Worm (Caenorhabditis elegans) whole organism, L3 larva: ENCODE data around the gene F20D6.9.
A peak's percentile ranks its signal among the peaks of the same experiment; 100 is the strongest.

ENCODE experiments used
- aly-2 ChIP-seq: fragments of 150-350 bp; optimal IDR thresholded peaks from 2 replicates; lab custom pipeline; 2014; ENCODE audit warnings: missing biosample characterization, missing genetic modification characterization
- ceh-28 ChIP-seq: fragments of 150-350 bp; optimal IDR thresholded peaks from 2 replicates; lab custom pipeline; 2014; ENCODE audit warnings: missing biosample characterization, missing genetic modification reagents, missing genetic modification characterization
- ceh-82 ChIP-seq: fragments of 150-350 bp; optimal IDR thresholded peaks from 2 replicates; lab custom pipeline; 2014; ENCODE audit warnings: missing biosample characterization, missing genetic modification characterization
- daf-12 ChIP-seq: fragments of 150-350 bp; optimal IDR thresholded peaks from 2 replicates; lab custom pipeline; 2014; ENCODE audit warnings: missing biosample characterization, missing genetic modification reagents, missing genetic modification characterization
- egl-27 ChIP-seq: sonication (generic microtip); optimal IDR thresholded peaks from 4 replicates; lab custom pipeline; 2017; ENCODE audit warnings: missing biosample characterization, missing genetic modification reagents, missing genetic modification characterization
- egl-5 ChIP-seq: fragments of 150-350 bp; optimal IDR thresholded peaks from 2 replicates; lab custom pipeline; 2017; ENCODE audit warnings: missing biosample characterization, missing genetic modification reagents, missing genetic modification characterization, inconsistent platforms
- elt-1 ChIP-seq: fragments of 150-350 bp; optimal IDR thresholded peaks from 2 replicates; lab custom pipeline; 2014; ENCODE audit warnings: missing biosample characterization, missing genetic modification characterization
- elt-2 ChIP-seq: sonication (generic microtip); optimal IDR thresholded peaks from 2 replicates; lab custom pipeline; 2016; ENCODE audit warnings: missing genetic modification reagents, mild to moderate bottlenecking, missing genetic modification characterization, missing compliant biosample characterization
- eor-1 ChIP-seq, 2 experiments: fragments of 150-350 bp; optimal IDR thresholded peaks; 2 replicates each; lab custom pipeline; 2014 to 2018; ENCODE audit warnings: missing biosample characterization in 2 of 2, missing genetic modification characterization in 2 of 2
- fkh-10 ChIP-seq: sonication (generic microtip); optimal IDR thresholded peaks from 2 replicates; lab custom pipeline; 2017; ENCODE audit warnings: missing biosample characterization, missing genetic modification reagents, missing genetic modification characterization
- fkh-2 ChIP-seq: fragments of 150-350 bp; optimal IDR thresholded peaks from 2 replicates; lab custom pipeline; 2014; ENCODE audit warnings: missing biosample characterization, missing genetic modification reagents, missing genetic modification characterization
- jun-1 ChIP-seq: fragments of 150-350 bp; optimal IDR thresholded peaks from 2 replicates; lab custom pipeline; 2014; ENCODE audit warnings: missing biosample characterization, missing genetic modification reagents, missing genetic modification characterization
- lin-15B ChIP-seq: fragments of 150-350 bp; optimal IDR thresholded peaks from 2 replicates; lab custom pipeline; 2014; ENCODE audit warnings: missing biosample characterization, missing genetic modification characterization
- lin-39 ChIP-seq: fragments of 150-350 bp; optimal IDR thresholded peaks from 2 replicates; lab custom pipeline; 2018; ENCODE audit warnings: missing biosample characterization, missing genetic modification reagents, missing genetic modification characterization
- lsy-12 ChIP-seq: sonication (generic microtip); optimal IDR thresholded peaks from 2 replicates; lab custom pipeline; 2016; ENCODE audit warnings: mild to moderate bottlenecking, missing genetic modification characterization, missing compliant biosample characterization
- mdl-1 ChIP-seq: fragments of 150-350 bp; optimal IDR thresholded peaks from 2 replicates; lab custom pipeline; 2014; ENCODE audit warnings: missing biosample characterization, missing genetic modification characterization
- mml-1 ChIP-seq: fragments of 150-350 bp; sonication (generic microtip); optimal IDR thresholded peaks from 3 replicates; lab custom pipeline; 2014; ENCODE audit warnings: missing biosample characterization, missing genetic modification characterization
- nfya-1 ChIP-seq: sonication (generic microtip); optimal IDR thresholded peaks from 2 replicates; lab custom pipeline; 2017; ENCODE audit warnings: missing genetic modification characterization, mild to moderate bottlenecking, missing compliant biosample characterization, antibody characterized with exemption, moderate library complexity; ENCODE audit not compliant: insufficient read depth
- nhr-11 ChIP-seq: fragments of 150-350 bp; optimal IDR thresholded peaks from 2 replicates; lab custom pipeline; 2014; ENCODE audit warnings: missing biosample characterization, missing genetic modification characterization
- nhr-23 ChIP-seq: fragments of 150-350 bp; optimal IDR thresholded peaks from 2 replicates; lab custom pipeline; 2014; ENCODE audit warnings: missing biosample characterization, missing genetic modification reagents, missing genetic modification characterization
- nhr-237 ChIP-seq: fragments of 150-350 bp; optimal IDR thresholded peaks from 2 replicates; lab custom pipeline; 2014; ENCODE audit warnings: missing biosample characterization, missing genetic modification characterization
- nhr-67 ChIP-seq: fragments of 150-350 bp; optimal IDR thresholded peaks from 2 replicates; lab custom pipeline; 2014; ENCODE audit warnings: missing biosample characterization, missing genetic modification characterization
- nhr-76 ChIP-seq: fragments of 150-350 bp; sonication (generic microtip); optimal IDR thresholded peaks from 5 replicates; lab custom pipeline; 2014; ENCODE audit warnings: missing biosample characterization, missing genetic modification characterization
- nhr-77 ChIP-seq: fragments of 150-350 bp; optimal IDR thresholded peaks from 2 replicates; lab custom pipeline; 2014; ENCODE audit warnings: missing biosample characterization, missing genetic modification characterization
- pha-4 ChIP-seq: fragments of 150-350 bp; optimal IDR thresholded peaks from 2 replicates; lab custom pipeline; 2014; ENCODE audit warnings: missing biosample characterization, missing genetic modification reagents, missing genetic modification characterization
- pqm-1 ChIP-seq: fragments of 150-350 bp; optimal IDR thresholded peaks from 2 replicates; lab custom pipeline; 2017; ENCODE audit warnings: missing biosample characterization, missing genetic modification characterization, inconsistent platforms
- snpc-4 ChIP-seq: fragments of 150-350 bp; optimal IDR thresholded peaks from 2 replicates; lab custom pipeline; 2014; ENCODE audit warnings: missing biosample characterization, missing genetic modification characterization
- tbx-2 ChIP-seq: sonication (generic microtip); optimal IDR thresholded peaks from 2 replicates; lab custom pipeline; 2016; ENCODE audit warnings: mild to moderate bottlenecking, missing genetic modification characterization, missing compliant biosample characterization
- unc-39 ChIP-seq: sonication (generic microtip); optimal IDR thresholded peaks from 4 replicates; lab custom pipeline; 2017; ENCODE audit warnings: missing biosample characterization, missing genetic modification characterization
- unc-62 ChIP-seq: fragments of 150-350 bp; sonication (generic microtip); optimal IDR thresholded peaks from 4 replicates; lab custom pipeline; 2014; ENCODE audit warnings: missing biosample characterization, missing genetic modification reagents, missing genetic modification characterization
- ztf-11 ChIP-seq: fragments of 150-350 bp; optimal IDR thresholded peaks from 2 replicates; lab custom pipeline; 2014; ENCODE audit warnings: missing biosample characterization, missing genetic modification characterization
- ztf-4 ChIP-seq: fragments of 150-350 bp; optimal IDR thresholded peaks from 2 replicates; lab custom pipeline; 2014; ENCODE audit warnings: missing biosample characterization, missing genetic modification characterization

The F20D6.9 gene

ce11 chrV:8177349-8177748 lies at the start of gene F20D6.9:
F20D6.9 (minus strand) TSS chrV:8177449.
- TF ChIP-seq nhr-76 (tag; lab: Kevin White, UChicago) (no peak), egl-27 (tag; lab: Kevin White, UChicago) (no peak), aly-2 (no peak), ztf-4 (tag; lab: Kevin White, UChicago) (no peak), mml-1 (tag; lab: Kevin White, UChicago) (no peak), egl-5 (tag; lab: Kevin White, UChicago) (no peak), nhr-67 (tag; lab: Kevin White, UChicago) (no peak), lin-39 (tag; lab: Kevin White, UChicago) (no peak), nhr-23 (tag; lab: Kevin White, UChicago) (no peak), nhr-77 (tag; lab: Kevin White, UChicago) (no peak), lsy-12 (tag; lab: Kevin White, UChicago) (no peak), ztf-11 (tag; lab: Kevin White, UChicago) (no peak), fkh-2 (tag; lab: Kevin White, UChicago) (no peak)

DNA sequence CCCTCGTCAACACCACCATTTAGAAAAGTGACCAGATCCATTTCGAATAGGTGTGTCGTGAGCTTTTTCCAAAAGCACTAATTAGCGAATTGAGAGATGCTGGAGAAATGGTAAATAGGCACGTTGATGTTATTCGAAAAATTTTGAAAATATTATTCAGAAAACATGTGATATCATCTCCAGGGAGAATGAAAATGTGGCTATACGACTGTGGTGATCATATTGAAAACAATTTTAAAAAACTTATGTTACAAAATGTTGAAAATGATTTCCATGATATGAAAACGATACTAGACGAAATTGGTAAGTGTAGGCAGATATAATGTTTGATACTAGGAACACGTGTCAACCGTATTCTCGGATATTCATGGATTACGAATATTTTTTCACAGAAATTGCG lies 49.6 kb upstream of the F20D6.9 start, which contains the start of gene K07C11.10:
Gene K07C11.10, minus strand, starts transcription at position 101 of the 400 bp plus-strand sequence.
- TF ChIP-seq nfya-1 (tag; lab: Kevin White, UChicago) (no peak), jun-1 (tag; lab: Kevin White, UChicago) (no peak), mdl-1 (no peak), ztf-11 (tag; lab: Kevin White, UChicago) (no peak), ceh-82 (tag; lab: Kevin White, UChicago) (no peak)

- TF ChIP-seq eor-1 (tag; optimal IDR thresholded peaks at IDR 0.05; lab: Kevin White, UChicago) (no peak), fkh-2 (tag; lab: Kevin White, UChicago) (no peak)
Observed at ce11 chrV:8224634-8225033, 47.4 kb upstream of the F20D6.9 start, which contains the start of gene pax-1. pax-1 (plus strand) TSS chrV:8224934.

ce11 chrV:8223417-8223816 lies 46.2 kb upstream of the F20D6.9 start:
- TF ChIP-seq lin-15B (tag; lab: Kevin White, UChicago) (no peak), nhr-237 (tag; lab: Kevin White, UChicago) (no peak), unc-62 (GFP tag; lab: Kevin White, UChicago) (no peak), elt-2 (tag; lab: Kevin White, UChicago) (no peak)

DNA sequence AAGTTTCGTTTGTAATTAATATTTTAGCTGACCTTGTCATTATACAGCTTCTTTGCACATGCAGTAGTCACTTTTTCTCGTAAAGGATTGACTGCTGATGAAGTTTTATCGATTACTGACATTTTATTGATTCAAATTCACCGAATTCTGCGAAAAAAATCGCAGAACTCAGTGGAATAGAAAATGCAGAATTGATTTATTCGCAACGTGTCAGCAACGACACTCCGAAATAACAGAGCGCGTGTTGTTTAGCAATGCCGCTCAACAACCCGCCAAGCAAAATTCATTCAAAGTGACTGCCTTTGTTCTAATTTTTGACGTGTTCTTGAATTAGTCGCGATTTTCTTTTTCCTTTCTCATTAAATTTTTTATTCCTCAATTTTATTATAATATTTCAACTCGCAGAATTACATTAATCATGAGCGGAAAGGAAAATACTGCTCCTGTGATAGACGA lies 43.9 kb upstream of the F20D6.9 start, which contains the start of the genes cogc-6 and air-1:
Gene cogc-6, minus strand, starts transcription at position 234 of the 456 bp plus-strand sequence.
Gene air-1, plus strand, starts transcription at position 406 of the 456 bp plus-strand sequence.
- TF ChIP-seq nhr-67 (tag; lab: Kevin White, UChicago) (no peak), nhr-237 (tag; lab: Kevin White, UChicago) (no peak), tbx-2 (tag; lab: Kevin White, UChicago) (no peak), fkh-2 (tag; lab: Kevin White, UChicago) (no peak), elt-1 (tag; lab: Kevin White, UChicago) (no peak), eor-1 (tag; optimal IDR thresholded peaks at IDR 0.05; lab: Kevin White, UChicago) (no peak), ceh-28 (tag; lab: Kevin White, UChicago) (peak; percentile 60), lin-39 (tag; lab: Kevin White, UChicago) (no peak), nhr-23 (tag; lab: Kevin White, UChicago) (peak; percentile 35), fkh-10 (GFP tag; lab: Kevin White, UChicago) (no peak), unc-62 (GFP tag; lab: Kevin White, UChicago) (no peak), ceh-82 (tag; lab: Kevin White, UChicago) (no peak), pha-4 (peak; percentile 43), nhr-11 (tag; lab: Kevin White, UChicago) (no peak), ztf-4 (tag; lab: Kevin White, UChicago) (no peak), nfya-1 (tag; lab: Kevin White, UChicago) (peak; percentile 41), unc-39 (tag; lab: Kevin White, UChicago) (no peak), mml-1 (tag; lab: Kevin White, UChicago) (no peak), daf-12 (no peak), lin-15B (tag; lab: Kevin White, UChicago) (peak; percentile 25), snpc-4 (peak; percentile 53), pqm-1 (tag; lab: Kevin White, UChicago) (no peak)
